Worm (Caenorhabditis elegans): ENCODE data around the gene nas-33.

DNA sequence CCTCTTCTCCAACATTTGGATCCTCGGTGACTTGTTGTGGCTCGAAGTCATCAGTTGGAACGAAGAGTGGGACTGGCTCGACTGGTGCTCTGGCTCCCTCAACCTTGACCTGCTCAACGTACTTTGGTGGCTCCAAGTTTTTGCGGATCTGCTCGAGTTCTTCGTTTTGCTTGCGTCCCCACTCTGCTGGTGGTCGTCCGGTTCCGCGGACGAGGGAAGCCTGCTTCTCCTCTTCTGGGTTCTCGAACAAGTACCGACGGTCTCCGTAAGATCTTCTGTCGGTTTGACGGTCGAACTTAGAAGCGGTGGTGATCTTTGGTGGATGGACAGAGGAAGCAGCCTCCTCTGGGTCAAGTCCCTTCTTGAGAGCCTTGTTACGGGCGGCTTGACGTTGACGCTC is 46.3 kb downstream of the nas-33 start:
- TF ChIP-seq sma-3 (GFP tag; optimal IDR thresholded peaks at IDR 0.05) = no peak
- no peak for TF ChIP-seq aly-2 (tag; optimal IDR thresholded peaks at IDR 0.05)
- no peak for TF ChIP-seq elt-1 (tag; optimal IDR thresholded peaks at IDR 0.05)
- TF ChIP-seq F13H6.1 (tag; optimal IDR thresholded peaks at IDR 0.05) = no peak
- TF ChIP-seq nhr-237 (tag; optimal IDR thresholded peaks at IDR 0.05) = no peak
- no peak for TF ChIP-seq mab-5 (tag; optimal IDR thresholded peaks at IDR 0.05)
- TF ChIP-seq nhr-10 (tag; optimal IDR thresholded peaks at IDR 0.05) = no peak
- no peak for TF ChIP-seq nhr-12 (tag; optimal IDR thresholded peaks at IDR 0.05)
- TF ChIP-seq blmp-1 (tag; optimal IDR thresholded peaks at IDR 0.05; ENCODE audit: insufficient read depth) = no peak
- TF ChIP-seq R02D3.7 (tag; optimal IDR thresholded peaks at IDR 0.05) = no peak
- no peak for TF ChIP-seq ama-1 (optimal IDR thresholded peaks at IDR 0.05)
- no peak for TF ChIP-seq mdl-1 (tag; optimal IDR thresholded peaks at IDR 0.05)
- no peak for TF ChIP-seq skn-1 (tag; optimal IDR thresholded peaks at IDR 0.05)
